Worm (Caenorhabditis elegans) whole organism, young adult: ENCODE measurements around the gene hil-7.

ENCODE experiments used
- B0261.1 ChIP-seq: sonication (generic microtip); optimal IDR thresholded peaks from 2 replicates; lab custom pipeline; 2016; ENCODE audit warnings: mild to moderate bottlenecking, missing genetic modification characterization, moderate library complexity, missing compliant biosample characterization
- D2030.7 ChIP-seq: fragments of 200-800 bp; sonication (Bioruptor generic); IDR thresholded peaks from 2 replicates; pipeline ENCODE4 v1.3.6; 2022; ENCODE audit warnings: missing genetic modification reagents, missing genetic modification characterization, missing compliant biosample characterization
- F39B2.1 ChIP-seq: fragments of 200-800 bp; sonication (Bioruptor generic); IDR thresholded peaks from 2 replicates; pipeline ENCODE4 v1.3.6; 2022; ENCODE audit warnings: missing genetic modification reagents, missing genetic modification characterization, missing compliant biosample characterization
- F57C9.4 ChIP-seq: sonication (generic microtip); optimal IDR thresholded peaks from 2 replicates; lab custom pipeline; 2017; ENCODE audit warnings: mild to moderate bottlenecking, missing genetic modification characterization, missing compliant biosample characterization
- Y67H2A.10 ChIP-seq: fragments of 200-800 bp; sonication (Bioruptor generic); conservative IDR thresholded peaks from 2 replicates; pipeline ENCODE4 v1.3.6; 2022; ENCODE audit warnings: missing genetic modification reagents, missing genetic modification characterization, missing compliant biosample characterization
- Y95B8A.8 ChIP-seq: fragments of 200-800 bp; sonication (Bioruptor generic); IDR thresholded peaks from 2 replicates; pipeline ENCODE4 v1.3.6; 2022; ENCODE audit warnings: missing genetic modification reagents, missing genetic modification characterization, missing compliant biosample characterization
- aptf-3 ChIP-seq: fragments of 200-800 bp; sonication (Bioruptor generic); IDR thresholded peaks from 2 replicates; pipeline ENCODE4 v1.3.6; 2022; ENCODE audit warnings: missing genetic modification characterization, missing compliant biosample characterization
- attf-5 ChIP-seq: fragments of 200-800 bp; sonication (Bioruptor generic); optimal IDR thresholded peaks from 2 replicates; lab custom pipeline; 2018; ENCODE audit warnings: mild to moderate bottlenecking, missing genetic modification characterization, missing compliant biosample characterization
- attf-6 ChIP-seq: fragments of 200-800 bp; sonication (Bioruptor generic); IDR thresholded peaks from 2 replicates; pipeline ENCODE4 v1.3.6; 2022; ENCODE audit warnings: missing genetic modification reagents, missing genetic modification characterization, missing compliant biosample characterization
- bed-1 ChIP-seq: fragments of 200-800 bp; sonication (Bioruptor generic); IDR thresholded peaks from 2 replicates; pipeline ENCODE4 v1.3.6; 2022; ENCODE audit warnings: missing genetic modification reagents, missing genetic modification characterization, missing compliant biosample characterization
- cebp-1 ChIP-seq, 2 experiments: fragments of 200-800 bp in 1 of 2; sonication (Bioruptor generic) in 1 of 2; sonication (generic microtip) in 1 of 2; IDR thresholded peaks in 1 of 2; optimal IDR thresholded peaks in 1 of 2; 2 replicates each; pipeline versions ENCODE4 v1.3.6 to Lab custom; 2017 to 2022; ENCODE audit warnings: missing compliant biosample characterization in 2 of 2, missing genetic modification characterization in 2 of 2, mild to moderate bottlenecking in 1 of 2, missing genetic modification reagents in 1 of 2, moderate library complexity in 1 of 2
- die-1 ChIP-seq: sonication (generic microtip); optimal IDR thresholded peaks from 2 replicates; lab custom pipeline; 2016; ENCODE audit warnings: missing genotype, mild to moderate bottlenecking, missing genetic modification characterization, missing compliant biosample characterization
- dox-1 ChIP-seq: fragments of 200-800 bp; sonication (Bioruptor generic); IDR thresholded peaks from 2 replicates; pipeline ENCODE4 v1.3.6; 2022; ENCODE audit warnings: missing genetic modification reagents, missing genetic modification characterization, missing compliant biosample characterization
- ets-4 ChIP-seq: fragments of 200-800 bp; sonication (Bioruptor generic); optimal IDR thresholded peaks from 2 replicates; lab custom pipeline; 2018; ENCODE audit warnings: mild to moderate bottlenecking, missing genetic modification characterization, missing compliant biosample characterization
- hmg-1.2 ChIP-seq: fragments of 200-800 bp; sonication (Bioruptor generic); IDR thresholded peaks from 2 replicates; pipeline ENCODE4 v1.3.6; 2022; ENCODE audit warnings: missing genetic modification reagents, missing genetic modification characterization, missing compliant biosample characterization
- hrde-1 ChIP-seq: sonication (generic microtip); optimal IDR thresholded peaks from 2 replicates; lab custom pipeline; 2016; ENCODE audit warnings: missing genetic modification characterization, mild to moderate bottlenecking, missing compliant biosample characterization, moderate library complexity, missing genotype, missing genetic modification reagents, borderline replicate concordance
- hsf-1 ChIP-seq: fragments of 200-800 bp; sonication (Bioruptor generic); IDR thresholded peaks from 2 replicates; pipeline ENCODE4 v1.3.6; 2022; ENCODE audit warnings: missing genetic modification reagents, missing genetic modification characterization, missing compliant biosample characterization
- lag-1 ChIP-seq: fragments of 200-800 bp; sonication (Bioruptor generic); IDR thresholded peaks from 2 replicates; pipeline ENCODE4 v1.3.6; 2022; ENCODE audit warnings: missing genetic modification reagents, missing genetic modification characterization, missing compliant biosample characterization
- let-526 ChIP-seq: fragments of 200-800 bp; sonication (Bioruptor generic); IDR thresholded peaks from 2 replicates; pipeline ENCODE4 v1.3.6; 2022; ENCODE audit warnings: missing genetic modification reagents, missing genetic modification characterization, missing compliant biosample characterization
- lin-26 ChIP-seq: fragments of 200-800 bp; sonication (Bioruptor generic); IDR thresholded peaks from 2 replicates; pipeline ENCODE4 v1.3.6; 2022; ENCODE audit warnings: missing genetic modification reagents, missing genetic modification characterization, missing compliant biosample characterization
- lin-40 ChIP-seq: sonication (generic microtip); optimal IDR thresholded peaks from 2 replicates; lab custom pipeline; 2016; ENCODE audit warnings: missing genetic modification characterization, mild to moderate bottlenecking, missing compliant biosample characterization, missing genotype, missing genetic modification reagents
- lsl-1 ChIP-seq: fragments of 200-800 bp; sonication (Bioruptor generic); optimal IDR thresholded peaks from 2 replicates; lab custom pipeline; 2018; ENCODE audit warnings: mild to moderate bottlenecking, missing genetic modification characterization, moderate library complexity, missing compliant biosample characterization
- mxl-1 ChIP-seq: sonication (generic microtip); optimal IDR thresholded peaks from 2 replicates; lab custom pipeline; 2016; ENCODE audit warnings: missing genetic modification characterization, missing compliant biosample characterization
- nhr-179 ChIP-seq: sonication (generic microtip); optimal IDR thresholded peaks from 2 replicates; lab custom pipeline; 2016; ENCODE audit warnings: mild to moderate bottlenecking, missing genetic modification characterization, missing compliant biosample characterization
- nhr-27 ChIP-seq: fragments of 200-800 bp; sonication (Bioruptor generic); optimal IDR thresholded peaks from 2 replicates; lab custom pipeline; 2018; ENCODE audit warnings: mild to moderate bottlenecking, missing genetic modification characterization, moderate library complexity, missing compliant biosample characterization
- nhr-80 ChIP-seq: sonication (generic microtip); optimal IDR thresholded peaks from 2 replicates; lab custom pipeline; 2016; ENCODE audit warnings: missing genetic modification characterization, missing compliant biosample characterization
- nhr-90 ChIP-seq: sonication (generic microtip); optimal IDR thresholded peaks from 2 replicates; lab custom pipeline; 2016; ENCODE audit warnings: missing genotype, mild to moderate bottlenecking, missing genetic modification characterization, missing compliant biosample characterization
- repo-1 ChIP-seq: sonication (generic microtip); optimal IDR thresholded peaks from 2 replicates; lab custom pipeline; 2017; ENCODE audit warnings: mild to moderate bottlenecking, missing genetic modification characterization, missing compliant biosample characterization
- rpc-1 ChIP-seq, 2 experiments: fragments of 150-350 bp in 1 of 2; sonication (generic microtip) in 1 of 2; optimal IDR thresholded peaks; 2 replicates each; lab custom pipeline; 2014 to 2018; ENCODE audit warnings: missing biosample characterization in 1 of 2, missing genetic modification characterization in 1 of 2, missing genetic modification reagents in 1 of 2, missing genotype in 1 of 2
- sdz-38 ChIP-seq: sonication (generic microtip); optimal IDR thresholded peaks from 2 replicates; lab custom pipeline; 2016; ENCODE audit warnings: missing genotype, missing genetic modification characterization, missing compliant biosample characterization
- somi-1 ChIP-seq: fragments of 200-800 bp; sonication (Bioruptor generic); optimal IDR thresholded peaks from 2 replicates; lab custom pipeline; 2018; ENCODE audit warnings: mild to moderate bottlenecking, missing genetic modification characterization, missing compliant biosample characterization
- tbp1 ChIP-seq: fragments of 200-800 bp; sonication (Bioruptor generic); optimal IDR thresholded peaks from 2 replicates; lab custom pipeline; 2018; ENCODE audit warnings: mild to moderate bottlenecking, missing genetic modification characterization, missing compliant biosample characterization
- unc-130 ChIP-seq: sonication (generic microtip); optimal IDR thresholded peaks from 2 replicates; lab custom pipeline; 2016; ENCODE audit warnings: missing genetic modification reagents, missing genetic modification characterization, missing compliant biosample characterization
- ztf-18 ChIP-seq: sonication (generic microtip); optimal IDR thresholded peaks from 2 replicates; lab custom pipeline; 2016; ENCODE audit warnings: missing genotype, mild to moderate bottlenecking, missing genetic modification characterization, missing compliant biosample characterization
- ztf-25 ChIP-seq: fragments of 200-800 bp; sonication (Bioruptor generic); IDR thresholded peaks from 2 replicates; pipeline ENCODE4 v1.3.6; 2022; ENCODE audit warnings: missing genetic modification reagents, missing genetic modification characterization, missing compliant biosample characterization
- ztf-26 ChIP-seq: sonication (generic microtip); optimal IDR thresholded peaks from 2 replicates; lab custom pipeline; 2017; ENCODE audit warnings: missing genetic modification characterization, missing compliant biosample characterization

Gene hil-7

ce11 chrIV:6613296-6613695, 32.8 kb upstream of the hil-7 start, which contains the start of gene drh-1 (continued):
- peak; percentile 100 for TF ChIP-seq hmg-1.2 (GFP tag; lab: Robert Waterston, UW)
- TF ChIP-seq hsf-1: peak; percentile 45; the same call in 1 of the 2 replicates
- peak; percentile 36; the same call in 1 of the 2 replicates for TF ChIP-seq D2030.7

- TF ChIP-seq unc-130 (GFP tag; lab: Kevin White, UChicago) (no peak), nhr-80 (peak; percentile 27), cebp-1 (GFP tag; IDR thresholded peaks at IDR 0.05; lab: Robert Waterston, UW) (peak; percentile 83), cebp-1 (tag; optimal IDR thresholded peaks at IDR 0.05; lab: Kevin White, UChicago) (peak; percentile 95), ztf-18 (tag; lab: Kevin White, UChicago) (peak; percentile 0), dox-1 (GFP tag; lab: Robert Waterston, UW) (no peak), attf-5 (GFP tag; lab: Kevin White, UChicago) (peak; percentile 81), mxl-1 (tag; lab: Kevin White, UChicago) (no peak), hmg-1.2 (GFP tag; lab: Robert Waterston, UW) (peak; percentile 52; the same call in 1 of the 2 replicates), lin-40 (tag; lab: Kevin White, UChicago) (peak; percentile 3), nhr-27 (tag; lab: Kevin White, UChicago) (no peak)
Observed at ce11 chrIV:6618607-6619006, 27.5 kb upstream of the hil-7 start.

- no peak for TF ChIP-seq ztf-25 (GFP tag; lab: Robert Waterston, UW)
Observed at ce11 chrIV:6621252-6621651, 24.9 kb upstream of the hil-7 start, which contains the start of gene C01B10.3. Gene C01B10.3, minus strand, starts transcription at chrIV:6621352.

- TF ChIP-seq somi-1 (peak; percentile 4), cebp-1 (GFP tag; IDR thresholded peaks at IDR 0.05; lab: Robert Waterston, UW) (peak; percentile 70), cebp-1 (tag; optimal IDR thresholded peaks at IDR 0.05; lab: Kevin White, UChicago) (peak; percentile 89), bed-1 (no peak)
Observed at ce11 chrIV:6622142-6622541, 24.0 kb upstream of the hil-7 start.

ce11 chrIV:6623390-6623789, 22.7 kb upstream of the hil-7 start, which contains the start of gene C01B10.44:
Gene C01B10.44, plus strand, starts transcription at chrIV:6623690.
- TF ChIP-seq F57C9.4 (tag; lab: Kevin White, UChicago) (no peak), lag-1 (no peak), ets-4 (GFP tag; lab: Kevin White, UChicago) (no peak)

- TF ChIP-seq tbp1 (no peak), Y67H2A.10 (GFP tag; lab: Robert Waterston, UW) (no peak), nhr-80 (peak; percentile 19)
Observed at ce11 chrIV:6627798-6628197, 18.3 kb upstream of the hil-7 start, which contains the start of gene cest-5.2. Gene cest-5.2, minus strand, starts transcription at chrIV:6627925.

- peak; percentile 45 for TF ChIP-seq lin-40 (tag; lab: Kevin White, UChicago)
- TF ChIP-seq nhr-179: no peak
- no peak for TF ChIP-seq B0261.1
- TF ChIP-seq cebp-1 (GFP tag; IDR thresholded peaks at IDR 0.05; lab: Robert Waterston, UW): no peak; the same call in 1 of the 2 replicates
- TF ChIP-seq cebp-1 (tag; optimal IDR thresholded peaks at IDR 0.05; lab: Kevin White, UChicago): no peak
- no peak for TF ChIP-seq aptf-3 (GFP tag; lab: Robert Waterston, UW)
- TF ChIP-seq lsl-1 (GFP tag; lab: Kevin White, UChicago): no peak
- TF ChIP-seq lin-26: no peak
- no peak for TF ChIP-seq die-1
- TF ChIP-seq nhr-27 (tag; lab: Kevin White, UChicago): no peak
- no peak for TF ChIP-seq sdz-38 (tag; lab: Kevin White, UChicago)
- TF ChIP-seq nhr-90 (tag; lab: Kevin White, UChicago): no peak
- no peak for TF ChIP-seq rpc-1 (optimal IDR thresholded peaks at IDR 0.05; lab: Kevin White, UChicago)
- TF ChIP-seq rpc-1 (tag; optimal IDR thresholded peaks at IDR 0.05; lab: Kevin White, UChicago): no peak
- TF ChIP-seq D2030.7: peak; percentile 37; the same call in 1 of the 2 replicates
- TF ChIP-seq F39B2.1 (GFP tag; lab: Robert Waterston, UW): 0 out of 2 replicates have a peak, but pooled peaks have one; percentile 47
- no peak for TF ChIP-seq hrde-1 (tag; lab: Kevin White, UChicago)
- peak; percentile 53; the same call in 1 of the 2 replicates for TF ChIP-seq attf-6
- TF ChIP-seq Y95B8A.8 (GFP tag; lab: Robert Waterston, UW): no peak
- TF ChIP-seq let-526 (GFP tag; lab: Robert Waterston, UW): no peak
- no peak for TF ChIP-seq ztf-26 (tag; lab: Kevin White, UChicago)
- TF ChIP-seq repo-1 (tag; lab: Kevin White, UChicago): no peak
Observed at ce11 chrIV:6631704-6632272, 14.3 kb upstream of the hil-7 start, which contains the start of the genes cest-5.1 and C01B10.9. Gene cest-5.1, minus strand, starts transcription at chrIV:6631754. Gene C01B10.9, plus strand, starts transcription at chrIV:6632222.
